Worm (Caenorhabditis elegans): Measurements from ENCODE around the gene F20G2.3.

The F20G2.3 gene

DNA sequence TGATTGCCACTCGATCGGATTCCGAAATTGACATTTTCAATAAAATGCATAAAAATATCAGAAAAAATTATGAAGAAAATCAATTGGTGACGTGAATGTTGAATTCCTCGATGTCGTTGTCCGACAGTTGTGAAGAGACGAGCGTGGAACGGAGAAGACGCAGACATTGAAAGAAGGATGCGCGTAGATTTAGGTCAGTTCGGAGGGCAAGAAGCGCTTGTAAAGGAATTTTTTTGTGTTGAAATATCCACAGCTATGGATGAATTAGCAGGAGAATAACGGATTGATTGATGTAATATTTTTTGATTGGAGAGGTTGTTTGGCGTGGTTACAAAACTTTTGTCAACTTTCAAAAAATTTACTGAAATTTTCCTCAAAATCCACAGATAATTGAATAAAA is at the start of gene F20G2.3:
Gene F20G2.3 (minus strand): TSS at position 101 of the 400 bp plus-strand sequence.
- TF ChIP-seq unc-62 (GFP tag; optimal IDR thresholded peaks at IDR 0.05), result no peak

ce11 chrV:13816877-13817276 is 48.6 kb upstream of the F20G2.3 start, which contains the start of gene F55B12.2:
Gene F55B12.2, minus strand, starts transcription at chrV:13816977.
- no peak for TF ChIP-seq unc-62 (GFP tag; optimal IDR thresholded peaks at IDR 0.05)

ce11 chrV:13812931-13813330 is 44.6 kb upstream of the F20G2.3 start, which contains the start of gene ceh-24:
Gene ceh-24, plus strand, starts transcription at chrV:13813231.
- no peak for TF ChIP-seq unc-62 (GFP tag; optimal IDR thresholded peaks at IDR 0.05)

ce11 chrV:13812330-13812729 is 44.0 kb upstream of the F20G2.3 start:
- no peak for TF ChIP-seq unc-62 (GFP tag; optimal IDR thresholded peaks at IDR 0.05)

DNA sequence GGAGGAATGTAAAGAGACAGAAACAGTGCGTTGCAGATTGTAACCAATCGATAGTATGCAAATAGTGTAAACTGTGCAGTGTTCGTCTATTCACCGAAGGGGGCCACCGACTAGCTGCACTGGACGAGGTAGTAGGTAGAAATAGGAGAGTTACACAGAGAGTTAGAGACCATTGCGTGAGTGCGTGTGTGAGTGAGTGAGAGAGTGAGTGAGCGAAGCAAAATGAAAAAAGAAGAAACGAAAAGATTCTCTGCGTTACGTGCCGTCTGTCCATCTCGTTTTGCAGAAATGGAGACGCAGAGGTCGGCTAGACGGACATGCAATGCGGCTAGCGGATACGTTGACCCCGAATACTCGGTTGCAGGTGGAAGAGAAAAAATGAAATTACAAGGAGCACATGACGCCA is 40.2 kb upstream of the F20G2.3 start:
- no peak for TF ChIP-seq unc-62 (GFP tag; optimal IDR thresholded peaks at IDR 0.05)

- TF ChIP-seq unc-62 (GFP tag; optimal IDR thresholded peaks at IDR 0.05), result no peak
Observed at ce11 chrV:13807232-13807631, 38.9 kb upstream of the F20G2.3 start, which contains the start of gene swan-1. Gene swan-1, minus strand, starts transcription at chrV:13807237.

- TF ChIP-seq unc-62 (GFP tag; optimal IDR thresholded peaks at IDR 0.05), result no peak
Observed at ce11 chrV:13803902-13804301, 35.6 kb upstream of the F20G2.3 start, which contains the start of gene swan-2. Gene swan-2, minus strand, starts transcription at chrV:13804281.

- no peak for TF ChIP-seq unc-62 (GFP tag; optimal IDR thresholded peaks at IDR 0.05)
Observed at ce11 chrV:13799190-13799589, 30.9 kb upstream of the F20G2.3 start.

- TF ChIP-seq unc-62 (GFP tag; optimal IDR thresholded peaks at IDR 0.05), result no peak
Observed at ce11 chrV:13796246-13796776, 28.0 kb upstream of the F20G2.3 start, which contains the start of gene twk-32. Gene twk-32, plus strand, starts transcription at chrV:13796641.

DNA sequence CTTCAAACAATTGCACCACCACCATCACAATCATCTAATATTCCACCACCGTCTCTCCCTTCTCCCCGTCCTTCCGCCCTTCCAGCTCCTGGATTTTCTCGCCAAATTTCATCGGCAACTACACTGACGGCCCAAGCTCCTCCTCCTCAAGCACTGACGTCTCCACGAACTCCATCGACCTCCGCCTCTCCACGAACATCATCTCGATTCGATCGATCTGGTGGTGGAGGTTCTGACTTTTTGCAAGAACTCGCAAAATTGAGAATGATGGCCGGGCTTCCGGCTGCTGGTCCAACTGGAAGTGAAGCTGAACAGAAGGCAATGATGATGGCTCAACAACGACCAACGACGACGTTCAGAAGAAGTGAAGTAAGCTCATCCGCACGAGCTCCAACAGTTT is 25.8 kb upstream of the F20G2.3 start:
- no peak for TF ChIP-seq unc-62 (GFP tag; optimal IDR thresholded peaks at IDR 0.05)

- no peak for TF ChIP-seq unc-62 (GFP tag; optimal IDR thresholded peaks at IDR 0.05)
Observed at ce11 chrV:13790557-13790956, 22.3 kb upstream of the F20G2.3 start.

DNA sequence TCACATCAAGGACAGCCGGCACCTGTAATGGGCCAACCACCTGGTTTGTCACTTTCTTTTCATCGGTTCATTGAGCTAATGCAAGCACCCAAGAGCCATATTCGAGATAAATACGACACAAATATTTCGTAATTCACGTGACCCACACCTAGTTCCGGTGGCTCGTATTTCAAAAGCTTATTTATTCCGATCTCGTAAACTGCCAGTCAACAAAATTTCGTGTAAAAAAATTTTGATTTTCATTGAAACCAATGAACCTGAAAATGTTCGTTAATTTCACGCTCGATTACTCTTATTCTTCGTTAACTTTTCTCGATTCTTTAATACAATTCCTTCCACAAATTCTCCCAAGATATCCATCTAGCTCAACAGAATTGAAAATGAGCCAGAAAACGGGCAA is 21.8 kb upstream of the F20G2.3 start:
- no peak for TF ChIP-seq unc-62 (GFP tag; optimal IDR thresholded peaks at IDR 0.05)

- TF ChIP-seq unc-62 (GFP tag; optimal IDR thresholded peaks at IDR 0.05), result no peak
Observed at ce11 chrV:13789362-13789761, 21.1 kb upstream of the F20G2.3 start.

ce11 chrV:13787948-13788681 is 19.8 kb upstream of the F20G2.3 start:
- no peak for TF ChIP-seq unc-62 (GFP tag; optimal IDR thresholded peaks at IDR 0.05)

- TF ChIP-seq unc-62 (GFP tag; optimal IDR thresholded peaks at IDR 0.05), result no peak
Observed at ce11 chrV:13787225-13787898, 19.1 kb upstream of the F20G2.3 start, which contains the start of the genes F53C11.4 and F53C11.5. Gene F53C11.4, minus strand, starts transcription at chrV:13787352. Gene F53C11.5, plus strand, starts transcription at chrV:13787549.

DNA sequence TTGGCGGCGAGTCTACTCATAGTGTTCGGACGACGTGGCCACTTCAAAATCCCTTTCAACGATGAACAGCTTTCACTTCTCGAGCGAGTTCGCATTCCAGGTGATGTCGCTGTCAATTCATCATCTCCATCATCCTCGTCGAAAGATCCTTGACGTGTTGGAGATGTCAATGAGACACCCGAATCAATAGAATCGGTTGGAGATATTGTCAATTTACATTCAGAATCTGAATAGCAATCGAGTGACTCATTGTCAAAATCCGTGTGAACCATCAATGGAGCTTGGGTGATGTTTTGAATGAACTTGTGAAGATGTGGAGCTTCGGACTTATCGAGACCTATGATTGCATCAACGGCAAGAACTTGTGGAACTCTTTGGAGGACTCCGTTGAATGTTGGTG is 17.5 kb upstream of the F20G2.3 start:
- TF ChIP-seq unc-62 (GFP tag; optimal IDR thresholded peaks at IDR 0.05), result no peak

Data from whole organism, dauer.